Worm (Caenorhabditis elegans) whole organism, L3 larva: Measurements from ENCODE around the gene mam-6.
A peak's percentile ranks its signal among the peaks of the same experiment; 100 is the strongest.

Source experiments
- R02D3.7 ChIP-seq: fragments of 150-350 bp; optimal IDR thresholded peaks from 2 replicates; lab custom pipeline; 2014; ENCODE audit warnings: missing biosample characterization, missing genetic modification characterization
- ZK546.5 ChIP-seq: sonication (generic microtip); optimal IDR thresholded peaks from 2 replicates; lab custom pipeline; 2017; ENCODE audit warnings: missing biosample characterization, missing genetic modification characterization
- ama-1 ChIP-seq: fragments of 150-350 bp; optimal IDR thresholded peaks from 2 replicates; lab custom pipeline; 2018
- ceh-16 ChIP-seq: sonication (generic microtip); optimal IDR thresholded peaks from 2 replicates; lab custom pipeline; 2017; ENCODE audit warnings: missing biosample characterization, missing genetic modification characterization
- ceh-28 ChIP-seq: fragments of 150-350 bp; optimal IDR thresholded peaks from 2 replicates; lab custom pipeline; 2014; ENCODE audit warnings: missing biosample characterization, missing genetic modification reagents, missing genetic modification characterization
- ceh-82 ChIP-seq: fragments of 150-350 bp; optimal IDR thresholded peaks from 2 replicates; lab custom pipeline; 2014; ENCODE audit warnings: missing biosample characterization, missing genetic modification characterization
- daf-12 ChIP-seq: fragments of 150-350 bp; optimal IDR thresholded peaks from 2 replicates; lab custom pipeline; 2014; ENCODE audit warnings: missing biosample characterization, missing genetic modification reagents, missing genetic modification characterization
- egl-27 ChIP-seq: sonication (generic microtip); optimal IDR thresholded peaks from 4 replicates; lab custom pipeline; 2017; ENCODE audit warnings: missing biosample characterization, missing genetic modification reagents, missing genetic modification characterization
- egl-5 ChIP-seq: fragments of 150-350 bp; optimal IDR thresholded peaks from 2 replicates; lab custom pipeline; 2017; ENCODE audit warnings: missing biosample characterization, missing genetic modification reagents, missing genetic modification characterization, inconsistent platforms
- elt-1 ChIP-seq: fragments of 150-350 bp; optimal IDR thresholded peaks from 2 replicates; lab custom pipeline; 2014; ENCODE audit warnings: missing biosample characterization, missing genetic modification characterization
- elt-2 ChIP-seq: sonication (generic microtip); optimal IDR thresholded peaks from 2 replicates; lab custom pipeline; 2016; ENCODE audit warnings: missing genetic modification reagents, mild to moderate bottlenecking, missing genetic modification characterization, missing compliant biosample characterization
- elt-3 ChIP-seq, 3 experiments: fragments of 150-350 bp in 1 of 3; sonication (generic microtip) in 2 of 3; optimal IDR thresholded peaks; 2 replicates in 2 of 3; 4 replicates in 1 of 3; lab custom pipeline; 2014 to 2017; ENCODE audit warnings: missing biosample characterization in 3 of 3, missing genetic modification characterization in 3 of 3
- eor-1 ChIP-seq, 2 experiments: fragments of 150-350 bp; optimal IDR thresholded peaks; 2 replicates each; lab custom pipeline; 2014 to 2018; ENCODE audit warnings: missing biosample characterization in 2 of 2, missing genetic modification characterization in 2 of 2
- fkh-2 ChIP-seq: fragments of 150-350 bp; optimal IDR thresholded peaks from 2 replicates; lab custom pipeline; 2014; ENCODE audit warnings: missing biosample characterization, missing genetic modification reagents, missing genetic modification characterization
- fos-1 ChIP-seq: fragments of 150-350 bp; optimal IDR thresholded peaks from 2 replicates; lab custom pipeline; 2014; ENCODE audit warnings: missing biosample characterization, missing genetic modification characterization
- jun-1 ChIP-seq: fragments of 150-350 bp; optimal IDR thresholded peaks from 2 replicates; lab custom pipeline; 2014; ENCODE audit warnings: missing biosample characterization, missing genetic modification reagents, missing genetic modification characterization
- lin-15B ChIP-seq: fragments of 150-350 bp; optimal IDR thresholded peaks from 2 replicates; lab custom pipeline; 2014; ENCODE audit warnings: missing biosample characterization, missing genetic modification characterization
- lin-39 ChIP-seq: fragments of 150-350 bp; optimal IDR thresholded peaks from 2 replicates; lab custom pipeline; 2018; ENCODE audit warnings: missing biosample characterization, missing genetic modification reagents, missing genetic modification characterization
- lsy-12 ChIP-seq: sonication (generic microtip); optimal IDR thresholded peaks from 2 replicates; lab custom pipeline; 2016; ENCODE audit warnings: mild to moderate bottlenecking, missing genetic modification characterization, missing compliant biosample characterization
- nhr-11 ChIP-seq: fragments of 150-350 bp; optimal IDR thresholded peaks from 2 replicates; lab custom pipeline; 2014; ENCODE audit warnings: missing biosample characterization, missing genetic modification characterization
- nhr-12 ChIP-seq: fragments of 150-350 bp; optimal IDR thresholded peaks from 2 replicates; lab custom pipeline; 2014; ENCODE audit warnings: missing biosample characterization, missing genetic modification characterization
- nhr-23 ChIP-seq: fragments of 150-350 bp; optimal IDR thresholded peaks from 2 replicates; lab custom pipeline; 2014; ENCODE audit warnings: missing biosample characterization, missing genetic modification reagents, missing genetic modification characterization
- nhr-237 ChIP-seq: fragments of 150-350 bp; optimal IDR thresholded peaks from 2 replicates; lab custom pipeline; 2014; ENCODE audit warnings: missing biosample characterization, missing genetic modification characterization
- nhr-25 ChIP-seq: sonication (generic microtip); optimal IDR thresholded peaks from 2 replicates; lab custom pipeline; 2017; ENCODE audit warnings: missing biosample characterization, missing genetic modification characterization
- nhr-28 ChIP-seq: fragments of 150-350 bp; optimal IDR thresholded peaks from 2 replicates; lab custom pipeline; 2014; ENCODE audit warnings: missing biosample characterization, missing genetic modification characterization
- nhr-43 ChIP-seq: sonication (generic microtip); optimal IDR thresholded peaks from 2 replicates; lab custom pipeline; 2016; ENCODE audit warnings: mild to moderate bottlenecking, missing genetic modification characterization, missing compliant biosample characterization; ENCODE audit not compliant: poor library complexity, severe bottlenecking
- nhr-67 ChIP-seq: fragments of 150-350 bp; optimal IDR thresholded peaks from 2 replicates; lab custom pipeline; 2014; ENCODE audit warnings: missing biosample characterization, missing genetic modification characterization
- nhr-77 ChIP-seq: fragments of 150-350 bp; optimal IDR thresholded peaks from 2 replicates; lab custom pipeline; 2014; ENCODE audit warnings: missing biosample characterization, missing genetic modification characterization
- pha-4 ChIP-seq: fragments of 150-350 bp; optimal IDR thresholded peaks from 2 replicates; lab custom pipeline; 2014; ENCODE audit warnings: missing biosample characterization, missing genetic modification reagents, missing genetic modification characterization
- snpc-4 ChIP-seq: fragments of 150-350 bp; optimal IDR thresholded peaks from 2 replicates; lab custom pipeline; 2014; ENCODE audit warnings: missing biosample characterization, missing genetic modification characterization
- tbx-2 ChIP-seq: sonication (generic microtip); optimal IDR thresholded peaks from 2 replicates; lab custom pipeline; 2016; ENCODE audit warnings: mild to moderate bottlenecking, missing genetic modification characterization, missing compliant biosample characterization
- unc-39 ChIP-seq: sonication (generic microtip); optimal IDR thresholded peaks from 4 replicates; lab custom pipeline; 2017; ENCODE audit warnings: missing biosample characterization, missing genetic modification characterization
- unc-62 ChIP-seq: fragments of 150-350 bp; sonication (generic microtip); optimal IDR thresholded peaks from 4 replicates; lab custom pipeline; 2014; ENCODE audit warnings: missing biosample characterization, missing genetic modification reagents, missing genetic modification characterization
- zag-1 ChIP-seq: fragments of 150-350 bp; optimal IDR thresholded peaks from 2 replicates; lab custom pipeline; 2014; ENCODE audit warnings: missing biosample characterization, missing genetic modification characterization
- ztf-4 ChIP-seq: fragments of 150-350 bp; optimal IDR thresholded peaks from 2 replicates; lab custom pipeline; 2014; ENCODE audit warnings: missing biosample characterization, missing genetic modification characterization

mam-6 gene

DNA sequence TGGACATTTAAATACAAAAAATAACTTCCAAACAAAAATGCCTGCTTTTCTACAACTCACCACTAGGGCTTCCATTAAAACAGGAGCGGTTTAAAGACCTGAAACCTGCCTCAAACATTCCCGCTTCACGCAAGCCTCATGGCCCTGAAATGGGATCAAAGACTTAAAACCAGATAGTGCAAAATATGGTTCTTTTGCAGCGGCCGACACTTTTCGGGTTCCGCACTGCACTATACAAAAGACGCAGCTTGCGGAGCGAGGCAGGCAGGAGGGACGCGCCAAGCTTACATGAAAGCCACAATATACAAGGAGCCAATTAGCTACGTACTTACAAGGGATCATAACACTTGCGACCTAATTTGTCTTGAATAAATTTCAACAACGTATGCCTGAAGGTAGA lies 4.3 kb upstream of the mam-6 start:
- no peak for TF ChIP-seq nhr-28
- TF ChIP-seq unc-39 (tag; lab: Kevin White, UChicago), result no peak
- no peak for TF ChIP-seq elt-1
- TF ChIP-seq lin-15B (tag; lab: Kevin White, UChicago), result no peak
- peak; percentile 2 for TF ChIP-seq snpc-4 (tag; lab: Kevin White, UChicago)
- TF ChIP-seq eor-1 (tag; optimal IDR thresholded peaks at IDR 0.05; lab: Kevin White, UChicago), result no peak
- TF ChIP-seq ZK546.5 (tag; lab: Kevin White, UChicago), result no peak
- TF ChIP-seq, all 47 proteins: peak for 1

DNA sequence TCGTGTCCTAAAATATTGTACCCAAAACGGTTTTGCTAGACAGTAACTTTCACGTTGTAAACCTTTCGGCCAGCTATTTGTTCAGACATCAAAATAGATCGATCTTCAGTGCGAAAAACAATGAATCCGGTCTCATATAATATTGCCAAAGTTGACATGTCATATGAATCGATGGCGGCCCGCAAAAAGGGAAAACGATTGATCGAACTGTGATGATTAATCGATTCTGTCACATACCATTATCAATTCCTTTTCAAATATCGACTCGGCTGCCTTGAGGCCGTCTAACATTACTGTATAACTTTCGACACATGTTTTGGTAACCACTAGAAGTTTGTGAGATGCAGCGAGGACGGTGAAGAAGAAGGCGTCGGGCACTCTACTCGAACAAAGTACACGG lies 3.7 kb upstream of the mam-6 start:
- TF ChIP-seq unc-62 (GFP tag; lab: Kevin White, UChicago) (no peak), nhr-67 (tag; lab: Kevin White, UChicago) (no peak), nhr-43 (peak; percentile 52), lin-15B (tag; lab: Kevin White, UChicago) (no peak), ztf-4 (tag; lab: Kevin White, UChicago) (no peak), daf-12 (tag; lab: Kevin White, UChicago) (no peak), nhr-25 (tag; lab: Kevin White, UChicago) (peak; percentile 60), ceh-82 (tag; lab: Kevin White, UChicago) (no peak), egl-5 (tag; lab: Kevin White, UChicago) (no peak), snpc-4 (tag; lab: Kevin White, UChicago) (no peak), ceh-28 (tag; lab: Kevin White, UChicago) (peak; percentile 69), nhr-237 (tag; lab: Kevin White, UChicago) (no peak), lin-39 (no peak), zag-1 (tag; lab: Kevin White, UChicago) (no peak), ceh-16 (tag; lab: Kevin White, UChicago) (no peak), ZK546.5 (tag; lab: Kevin White, UChicago) (no peak), fkh-2 (tag; lab: Kevin White, UChicago) (no peak), pha-4 (no peak), nhr-23 (tag; lab: Kevin White, UChicago) (peak; percentile 65), nhr-28 (no peak)
- TF ChIP-seq, all 47 proteins: peak for 4

- TF ChIP-seq nhr-77 (no peak), ama-1 (no peak), unc-39 (tag; lab: Kevin White, UChicago) (no peak), elt-2 (tag; lab: Kevin White, UChicago) (no peak)
Measured at ce11 chrX:15070137-15070536, 995 bp upstream of the mam-6 start.

- no peak for TF ChIP-seq nhr-11 (tag; lab: Kevin White, UChicago)
- TF ChIP-seq ZK546.5 (tag; lab: Kevin White, UChicago), result no peak
- TF ChIP-seq R02D3.7 (tag; lab: Kevin White, UChicago), result no peak
- no peak for TF ChIP-seq nhr-25 (tag; lab: Kevin White, UChicago)
- TF ChIP-seq ceh-16 (tag; lab: Kevin White, UChicago), result no peak
- no peak for TF ChIP-seq unc-62 (GFP tag; lab: Kevin White, UChicago)
- TF ChIP-seq jun-1, result no peak
- TF ChIP-seq zag-1 (tag; lab: Kevin White, UChicago), result no peak
- no peak for TF ChIP-seq daf-12 (tag; lab: Kevin White, UChicago)
- TF ChIP-seq nhr-43, result no peak
- no peak for TF ChIP-seq nhr-12 (tag; lab: Kevin White, UChicago)
- TF ChIP-seq fos-1 (tag; lab: Kevin White, UChicago), result no peak
- TF ChIP-seq unc-39 (tag; lab: Kevin White, UChicago), result no peak
- TF ChIP-seq egl-5 (tag; lab: Kevin White, UChicago), result no peak
- no peak for TF ChIP-seq lsy-12
- no peak for TF ChIP-seq pha-4
- no peak for TF ChIP-seq nhr-77
- no peak for TF ChIP-seq egl-27 (tag; lab: Kevin White, UChicago)
- TF ChIP-seq nhr-23 (tag; lab: Kevin White, UChicago), result no peak
Measured at ce11 chrX:15060303-15060702, 8.8 kb downstream of the mam-6 start, which contains the start of gene fbxa-96. Gene fbxa-96, minus strand, starts transcription at chrX:15060403.

DNA sequence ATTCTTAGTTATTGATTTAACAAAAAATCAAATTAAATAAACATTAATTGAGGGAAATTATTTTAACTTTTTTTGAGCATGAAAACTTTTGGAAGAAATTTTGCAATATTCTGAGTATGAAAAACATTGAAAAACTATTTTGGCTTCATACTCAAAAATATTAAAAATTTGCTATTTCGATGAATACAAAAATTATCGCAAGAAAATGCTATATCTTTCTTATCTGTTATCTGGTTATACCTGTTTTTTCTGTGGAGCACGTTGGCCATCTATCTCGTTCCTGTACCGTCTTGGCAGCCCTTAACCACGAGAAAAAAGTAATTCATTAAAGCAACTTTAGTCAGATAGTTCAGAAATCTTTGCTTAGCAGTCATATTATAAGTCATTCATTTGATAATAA lies 11.2 kb downstream of the mam-6 start:
- TF ChIP-seq nhr-28 (no peak), lin-15B (tag; lab: Kevin White, UChicago) (no peak), elt-3 (tag; optimal IDR thresholded peaks at IDR 0.05; lab: Kevin White, UChicago) (no peak), elt-1 (no peak), tbx-2 (no peak), fkh-2 (tag; lab: Kevin White, UChicago) (no peak)
- TF ChIP-seq, all 47 proteins: peak for 0
